Worm (Caenorhabditis elegans): ENCODE results near the gene acs-10.

Gene acs-10

ce11 chrV:14197651-14198050 is 51.4 kb downstream of the acs-10 start:
- TF ChIP-seq lin-32 (GFP tag; optimal IDR thresholded peaks at IDR 0.05) (no peak), pha-4 (tag; optimal IDR thresholded peaks at IDR 0.05) (no peak), ham-2 (GFP tag; optimal IDR thresholded peaks at IDR 0.05) (no peak), ces-1 (GFP tag; optimal IDR thresholded peaks at IDR 0.05) (no peak), nhr-12 (tag; optimal IDR thresholded peaks at IDR 0.05) (no peak), mep-1 (tag; optimal IDR thresholded peaks at IDR 0.05) (no peak), nhr-76 (tag; optimal IDR thresholded peaks at IDR 0.05) (no peak), unc-120 (tag; optimal IDR thresholded peaks at IDR 0.05; ENCODE audit: poor library complexity, severe bottlenecking) (no peak), cnd-1 (tag; optimal IDR thresholded peaks at IDR 0.05) (no peak), mab-5 (tag; optimal IDR thresholded peaks at IDR 0.05) (no peak), drap-1 (GFP tag; optimal IDR thresholded peaks at IDR 0.05) (no peak), sem-2 (GFP tag; optimal IDR thresholded peaks at IDR 0.05) (no peak)
